Worm (Caenorhabditis elegans): Measurements from ENCODE around the gene clec-64.

Gene clec-64

ce11 chrII:12897361-12897760 is 681 bp upstream of the clec-64 start:
- TF ChIP-seq ceh-9 (tag; optimal IDR thresholded peaks at IDR 0.05) (no peak), ZK546.5 (tag; optimal IDR thresholded peaks at IDR 0.05) (no peak), lsy-12 (tag; optimal IDR thresholded peaks at IDR 0.05) (no peak), nhr-11 (tag; optimal IDR thresholded peaks at IDR 0.05) (no peak), jun-1 (tag; optimal IDR thresholded peaks at IDR 0.05) (no peak), fkh-10 (GFP tag; optimal IDR thresholded peaks at IDR 0.05) (no peak), unc-62 (GFP tag; optimal IDR thresholded peaks at IDR 0.05) (no peak), elt-3 (tag; optimal IDR thresholded peaks at IDR 0.05) (no peak)

ce11 chrII:12901025-12901424 is 3.0 kb downstream of the clec-64 start, which contains the start of gene clec-65:
Gene clec-65, plus strand, starts transcription at chrII:12901325.
- TF ChIP-seq sea-2 (GFP tag; optimal IDR thresholded peaks at IDR 0.05) (no peak), nhr-76 (tag; optimal IDR thresholded peaks at IDR 0.05) (no peak), daf-12 (tag; optimal IDR thresholded peaks at IDR 0.05) (no peak), jun-1 (tag; optimal IDR thresholded peaks at IDR 0.05) (no peak), elt-2 (tag; optimal IDR thresholded peaks at IDR 0.05) (peak; percentile 36), pha-4 (tag; optimal IDR thresholded peaks at IDR 0.05) (peak; percentile 11), pqm-1 (tag; optimal IDR thresholded peaks at IDR 0.05) (peak; percentile 2), ztf-4 (tag; optimal IDR thresholded peaks at IDR 0.05) (no peak), nhr-43 (tag; optimal IDR thresholded peaks at IDR 0.05; ENCODE audit: poor library complexity, severe bottlenecking) (no peak), fkh-10 (GFP tag; optimal IDR thresholded peaks at IDR 0.05) (no peak), skn-1 (tag; optimal IDR thresholded peaks at IDR 0.05) (no peak), ztf-11 (tag; optimal IDR thresholded peaks at IDR 0.05) (no peak), ama-1 (optimal IDR thresholded peaks at IDR 0.05) (no peak), nhr-23 (tag; optimal IDR thresholded peaks at IDR 0.05) (no peak)

ce11 chrII:12904174-12904573 is 6.1 kb downstream of the clec-64 start, which contains the start of gene clec-66:
Gene clec-66, plus strand, starts transcription at chrII:12904398.
- TF ChIP-seq pha-4 (tag; optimal IDR thresholded peaks at IDR 0.05) (no peak), snpc-4 (tag; optimal IDR thresholded peaks at IDR 0.05) (no peak), ceh-28 (tag; optimal IDR thresholded peaks at IDR 0.05) (no peak), R02D3.7 (tag; optimal IDR thresholded peaks at IDR 0.05) (no peak), egl-27 (tag; optimal IDR thresholded peaks at IDR 0.05) (no peak), nhr-76 (tag; optimal IDR thresholded peaks at IDR 0.05) (no peak), pqm-1 (tag; optimal IDR thresholded peaks at IDR 0.05) (peak; percentile 18), nhr-28 (tag; optimal IDR thresholded peaks at IDR 0.05) (no peak), skn-1 (tag; optimal IDR thresholded peaks at IDR 0.05) (no peak), elt-2 (tag; optimal IDR thresholded peaks at IDR 0.05) (peak; percentile 27), eor-1 (tag; optimal IDR thresholded peaks at IDR 0.05) (no peak), nhr-77 (tag; optimal IDR thresholded peaks at IDR 0.05) (no peak), nhr-43 (tag; optimal IDR thresholded peaks at IDR 0.05; ENCODE audit: poor library complexity, severe bottlenecking) (no peak)

- TF ChIP-seq nhr-77 (tag; optimal IDR thresholded peaks at IDR 0.05) (no peak), jun-1 (tag; optimal IDR thresholded peaks at IDR 0.05) (no peak), zag-1 (tag; optimal IDR thresholded peaks at IDR 0.05) (no peak), ceh-9 (tag; optimal IDR thresholded peaks at IDR 0.05) (no peak), daf-12 (tag; optimal IDR thresholded peaks at IDR 0.05) (no peak), nhr-43 (tag; optimal IDR thresholded peaks at IDR 0.05; ENCODE audit: poor library complexity, severe bottlenecking) (no peak), mml-1 (tag; optimal IDR thresholded peaks at IDR 0.05) (no peak)
Measured at ce11 chrII:12907070-12907469, 9.0 kb downstream of the clec-64 start, which contains the start of gene nspb-11. Gene nspb-11, plus strand, starts transcription at chrII:12907370.

- no peak for TF ChIP-seq nhr-25 (tag; optimal IDR thresholded peaks at IDR 0.05)
- no peak for TF ChIP-seq lsy-12 (tag; optimal IDR thresholded peaks at IDR 0.05)
- TF ChIP-seq nhr-11 (tag; optimal IDR thresholded peaks at IDR 0.05), result no peak
- no peak for TF ChIP-seq ama-1 (optimal IDR thresholded peaks at IDR 0.05)
- no peak for TF ChIP-seq pha-4 (tag; optimal IDR thresholded peaks at IDR 0.05)
- TF ChIP-seq tbx-2 (tag; optimal IDR thresholded peaks at IDR 0.05), result no peak
- no peak for TF ChIP-seq mml-1 (tag; optimal IDR thresholded peaks at IDR 0.05)
- no peak for TF ChIP-seq nhr-28 (tag; optimal IDR thresholded peaks at IDR 0.05)
- TF ChIP-seq nhr-12 (tag; optimal IDR thresholded peaks at IDR 0.05), result no peak
- TF ChIP-seq ceh-28 (tag; optimal IDR thresholded peaks at IDR 0.05), result no peak
- no peak for TF ChIP-seq nhr-23 (tag; optimal IDR thresholded peaks at IDR 0.05)
- no peak for TF ChIP-seq nhr-67 (tag; optimal IDR thresholded peaks at IDR 0.05)
- no peak for TF ChIP-seq elt-3 (tag; optimal IDR thresholded peaks at IDR 0.05)
- no peak for TF ChIP-seq nhr-237 (tag; optimal IDR thresholded peaks at IDR 0.05)
- TF ChIP-seq ceh-16 (tag; optimal IDR thresholded peaks at IDR 0.05), result no peak
Measured at ce11 chrII:12908779-12909178, 10.7 kb downstream of the clec-64 start, which contains the start of gene ddn-2. Gene ddn-2, plus strand, starts transcription at chrII:12909079.
